Fruit fly (Drosophila melanogaster) whole organism, pupa: ENCODE results near the gene CG3061.

ENCODE experiments used
- CG14655 ChIP-seq: fragments of 200-800 bp; sonication (Bioruptor generic); optimal IDR thresholded peaks from 3 replicates; lab custom pipeline; 2017; ENCODE audit warnings: mild to moderate bottlenecking, missing biosample characterization, missing genetic modification reagents, missing genetic modification characterization
- CG17806 ChIP-seq: fragments of 200-800 bp; sonication (Bioruptor generic); optimal IDR thresholded peaks from 2 replicates; lab custom pipeline; 2018; ENCODE audit warnings: missing biosample characterization, mild to moderate bottlenecking, missing genetic modification characterization, moderate library complexity
- CG32121 ChIP-seq: fragments of 200-800 bp; sonication (Bioruptor generic); IDR thresholded peaks from 2 replicates; pipeline ENCODE4 v1.3.6; 2022; ENCODE audit warnings: missing biosample characterization, missing genetic modification characterization
- CG4496 ChIP-seq: fragments of 200-800 bp; sonication (Bioruptor generic); IDR thresholded peaks from 3 replicates; pipeline ENCODE4 v1.3.6; 2022; ENCODE audit warnings: missing biosample characterization, missing genetic modification characterization
- Pif1A ChIP-seq: fragments of 200-800 bp; sonication (Bioruptor generic); optimal IDR thresholded peaks from 3 replicates; lab custom pipeline; 2016; ENCODE audit warnings: missing biosample characterization, missing genetic modification characterization
- gl ChIP-seq: fragments of 200-800 bp; sonication (Bioruptor generic); optimal IDR thresholded peaks from 2 replicates; lab custom pipeline; 2018; ENCODE audit warnings: missing biosample characterization, mild to moderate bottlenecking, missing genetic modification characterization

dm6 chr3R:14067904-14068636, 35.9 kb downstream of the CG3061 start:
- TF ChIP-seq CG14655 (GFP tag; lab: Kevin White, UChicago) (no peak), CG17806 (tag; lab: Kevin White, UChicago) (no peak), CG4496 (no peak), CG32121 (GFP tag; lab: Robert Waterston, UW) (no peak), Pif1A (GFP tag; lab: Kevin White, UChicago) (no peak), gl (tag; lab: Kevin White, UChicago) (no peak)
